Worm (Caenorhabditis elegans) whole organism, L3 larva: ENCODE measurements around the gene mab-9.
A peak's percentile ranks its signal among the peaks of the same experiment; 100 is the strongest.
"Not testable (repeated sequence)": the region's sequence is repeated elsewhere in the genome, so short reads cannot be mapped to it uniquely, and the experiment has no call there.

Source experiments
- R02D3.7 ChIP-seq: fragments of 150-350 bp; optimal IDR thresholded peaks from 2 replicates; lab custom pipeline; 2014; ENCODE audit warnings: missing biosample characterization, missing genetic modification characterization
- ZK546.5 ChIP-seq: sonication (generic microtip); optimal IDR thresholded peaks from 2 replicates; lab custom pipeline; 2017; ENCODE audit warnings: missing biosample characterization, missing genetic modification characterization
- ceh-16 ChIP-seq: sonication (generic microtip); optimal IDR thresholded peaks from 2 replicates; lab custom pipeline; 2017; ENCODE audit warnings: missing biosample characterization, missing genetic modification characterization
- ceh-28 ChIP-seq: fragments of 150-350 bp; optimal IDR thresholded peaks from 2 replicates; lab custom pipeline; 2014; ENCODE audit warnings: missing biosample characterization, missing genetic modification reagents, missing genetic modification characterization
- ceh-82 ChIP-seq: fragments of 150-350 bp; optimal IDR thresholded peaks from 2 replicates; lab custom pipeline; 2014; ENCODE audit warnings: missing biosample characterization, missing genetic modification characterization
- ceh-9 ChIP-seq: sonication (generic microtip); optimal IDR thresholded peaks from 2 replicates; lab custom pipeline; 2018; ENCODE audit warnings: missing biosample characterization, missing genetic modification characterization
- daf-12 ChIP-seq: fragments of 150-350 bp; optimal IDR thresholded peaks from 2 replicates; lab custom pipeline; 2014; ENCODE audit warnings: missing biosample characterization, missing genetic modification reagents, missing genetic modification characterization
- egl-27 ChIP-seq: sonication (generic microtip); optimal IDR thresholded peaks from 4 replicates; lab custom pipeline; 2017; ENCODE audit warnings: missing biosample characterization, missing genetic modification reagents, missing genetic modification characterization
- egl-5 ChIP-seq: fragments of 150-350 bp; optimal IDR thresholded peaks from 2 replicates; lab custom pipeline; 2017; ENCODE audit warnings: missing biosample characterization, missing genetic modification reagents, missing genetic modification characterization, inconsistent platforms
- elt-1 ChIP-seq: fragments of 150-350 bp; optimal IDR thresholded peaks from 2 replicates; lab custom pipeline; 2014; ENCODE audit warnings: missing biosample characterization, missing genetic modification characterization
- elt-2 ChIP-seq: sonication (generic microtip); optimal IDR thresholded peaks from 2 replicates; lab custom pipeline; 2016; ENCODE audit warnings: missing genetic modification reagents, mild to moderate bottlenecking, missing genetic modification characterization, missing compliant biosample characterization
- elt-3 ChIP-seq, 3 experiments: fragments of 150-350 bp in 1 of 3; sonication (generic microtip) in 2 of 3; optimal IDR thresholded peaks; 2 replicates in 2 of 3; 4 replicates in 1 of 3; lab custom pipeline; 2014 to 2017; ENCODE audit warnings: missing biosample characterization in 3 of 3, missing genetic modification characterization in 3 of 3
- eor-1 ChIP-seq, 2 experiments: fragments of 150-350 bp; optimal IDR thresholded peaks; 2 replicates each; lab custom pipeline; 2014 to 2018; ENCODE audit warnings: missing biosample characterization in 2 of 2, missing genetic modification characterization in 2 of 2
- fkh-10 ChIP-seq: sonication (generic microtip); optimal IDR thresholded peaks from 2 replicates; lab custom pipeline; 2017; ENCODE audit warnings: missing biosample characterization, missing genetic modification reagents, missing genetic modification characterization
- fos-1 ChIP-seq: fragments of 150-350 bp; optimal IDR thresholded peaks from 2 replicates; lab custom pipeline; 2014; ENCODE audit warnings: missing biosample characterization, missing genetic modification characterization
- hmg-11 ChIP-seq: sonication (generic microtip); optimal IDR thresholded peaks from 2 replicates; lab custom pipeline; 2016; ENCODE audit warnings: missing genetic modification characterization, missing compliant biosample characterization
- jun-1 ChIP-seq: fragments of 150-350 bp; optimal IDR thresholded peaks from 2 replicates; lab custom pipeline; 2014; ENCODE audit warnings: missing biosample characterization, missing genetic modification reagents, missing genetic modification characterization
- lin-15B ChIP-seq: fragments of 150-350 bp; optimal IDR thresholded peaks from 2 replicates; lab custom pipeline; 2014; ENCODE audit warnings: missing biosample characterization, missing genetic modification characterization
- lsy-12 ChIP-seq: sonication (generic microtip); optimal IDR thresholded peaks from 2 replicates; lab custom pipeline; 2016; ENCODE audit warnings: mild to moderate bottlenecking, missing genetic modification characterization, missing compliant biosample characterization
- mdl-1 ChIP-seq: fragments of 150-350 bp; optimal IDR thresholded peaks from 2 replicates; lab custom pipeline; 2014; ENCODE audit warnings: missing biosample characterization, missing genetic modification characterization
- mml-1 ChIP-seq: fragments of 150-350 bp; sonication (generic microtip); optimal IDR thresholded peaks from 3 replicates; lab custom pipeline; 2014; ENCODE audit warnings: missing biosample characterization, missing genetic modification characterization
- nfya-1 ChIP-seq: sonication (generic microtip); optimal IDR thresholded peaks from 2 replicates; lab custom pipeline; 2017; ENCODE audit warnings: missing genetic modification characterization, mild to moderate bottlenecking, missing compliant biosample characterization, antibody characterized with exemption, moderate library complexity; ENCODE audit not compliant: insufficient read depth
- nhr-11 ChIP-seq: fragments of 150-350 bp; optimal IDR thresholded peaks from 2 replicates; lab custom pipeline; 2014; ENCODE audit warnings: missing biosample characterization, missing genetic modification characterization
- nhr-12 ChIP-seq: fragments of 150-350 bp; optimal IDR thresholded peaks from 2 replicates; lab custom pipeline; 2014; ENCODE audit warnings: missing biosample characterization, missing genetic modification characterization
- nhr-23 ChIP-seq: fragments of 150-350 bp; optimal IDR thresholded peaks from 2 replicates; lab custom pipeline; 2014; ENCODE audit warnings: missing biosample characterization, missing genetic modification reagents, missing genetic modification characterization
- nhr-237 ChIP-seq: fragments of 150-350 bp; optimal IDR thresholded peaks from 2 replicates; lab custom pipeline; 2014; ENCODE audit warnings: missing biosample characterization, missing genetic modification characterization
- nhr-25 ChIP-seq: sonication (generic microtip); optimal IDR thresholded peaks from 2 replicates; lab custom pipeline; 2017; ENCODE audit warnings: missing biosample characterization, missing genetic modification characterization
- nhr-67 ChIP-seq: fragments of 150-350 bp; optimal IDR thresholded peaks from 2 replicates; lab custom pipeline; 2014; ENCODE audit warnings: missing biosample characterization, missing genetic modification characterization
- nhr-76 ChIP-seq: fragments of 150-350 bp; sonication (generic microtip); optimal IDR thresholded peaks from 5 replicates; lab custom pipeline; 2014; ENCODE audit warnings: missing biosample characterization, missing genetic modification characterization
- nhr-77 ChIP-seq: fragments of 150-350 bp; optimal IDR thresholded peaks from 2 replicates; lab custom pipeline; 2014; ENCODE audit warnings: missing biosample characterization, missing genetic modification characterization
- pha-4 ChIP-seq: fragments of 150-350 bp; optimal IDR thresholded peaks from 2 replicates; lab custom pipeline; 2014; ENCODE audit warnings: missing biosample characterization, missing genetic modification reagents, missing genetic modification characterization
- pqm-1 ChIP-seq: fragments of 150-350 bp; optimal IDR thresholded peaks from 2 replicates; lab custom pipeline; 2017; ENCODE audit warnings: missing biosample characterization, missing genetic modification characterization, inconsistent platforms
- sea-2 ChIP-seq: fragments of 150-350 bp; sonication (generic microtip); optimal IDR thresholded peaks from 4 replicates; lab custom pipeline; 2014; ENCODE audit warnings: missing biosample characterization, missing genetic modification reagents, missing genetic modification characterization
- tbx-2 ChIP-seq: sonication (generic microtip); optimal IDR thresholded peaks from 2 replicates; lab custom pipeline; 2016; ENCODE audit warnings: mild to moderate bottlenecking, missing genetic modification characterization, missing compliant biosample characterization
- unc-39 ChIP-seq: sonication (generic microtip); optimal IDR thresholded peaks from 4 replicates; lab custom pipeline; 2017; ENCODE audit warnings: missing biosample characterization, missing genetic modification characterization
- unc-62 ChIP-seq: fragments of 150-350 bp; sonication (generic microtip); optimal IDR thresholded peaks from 4 replicates; lab custom pipeline; 2014; ENCODE audit warnings: missing biosample characterization, missing genetic modification reagents, missing genetic modification characterization
- ztf-11 ChIP-seq: fragments of 150-350 bp; optimal IDR thresholded peaks from 2 replicates; lab custom pipeline; 2014; ENCODE audit warnings: missing biosample characterization, missing genetic modification characterization

mab-9 gene

DNA sequence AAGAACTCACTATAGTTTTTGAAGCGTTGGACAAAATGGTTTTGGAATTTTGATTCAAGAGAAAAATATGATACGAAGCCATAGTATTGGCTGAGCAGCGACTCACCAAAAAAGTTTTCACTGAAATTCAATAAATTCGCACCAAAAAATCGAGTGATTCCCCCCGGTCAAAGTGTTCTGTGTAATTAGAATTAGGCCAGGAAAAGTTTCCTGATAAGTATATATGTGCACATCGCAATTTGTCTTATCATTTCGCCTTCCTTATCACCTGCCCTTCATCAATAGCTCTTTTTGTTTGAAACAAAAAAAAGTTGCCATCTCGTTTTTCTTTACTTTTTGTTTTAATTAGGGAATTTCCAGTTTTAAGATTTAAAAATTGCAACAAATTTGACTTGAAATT lies 5.9 kb downstream of the mab-9 start:
- TF ChIP-seq ceh-9 (tag; lab: Kevin White, UChicago) (no peak), daf-12 (no peak), ZK546.5 (tag; lab: Kevin White, UChicago) (no peak), nhr-77 (tag; lab: Kevin White, UChicago) (no peak), pha-4 (tag; lab: Kevin White, UChicago) (peak; percentile 7), unc-62 (GFP tag; lab: Kevin White, UChicago) (no peak), hmg-11 (tag; lab: Kevin White, UChicago) (no peak), fkh-10 (no peak), pqm-1 (tag; lab: Kevin White, UChicago) (peak; percentile 82), ceh-28 (tag; lab: Kevin White, UChicago) (no peak), ceh-16 (no peak), jun-1 (tag; lab: Kevin White, UChicago) (no peak), nhr-11 (tag; lab: Kevin White, UChicago) (no peak), unc-39 (tag; lab: Kevin White, UChicago) (no peak), elt-2 (tag; lab: Kevin White, UChicago) (peak; percentile 83), eor-1 (tag; optimal IDR thresholded peaks at IDR 0.05; lab: Kevin White, UChicago) (no peak)
- TF ChIP-seq, all 47 proteins: peak for 3

ce11 chrII:522302-522701 lies 6.5 kb downstream of the mab-9 start, which contains the start of gene slc-36.2:
TSS of gene slc-36.2 (plus strand) at chrII:522602.
- TF ChIP-seq egl-27 (tag; lab: Kevin White, UChicago) (no peak), nhr-25 (tag; lab: Kevin White, UChicago) (no peak), fos-1 (no peak), nhr-76 (tag; lab: Kevin White, UChicago) (no peak), sea-2 (no peak), ztf-11 (tag; lab: Kevin White, UChicago) (no peak), mdl-1 (tag; lab: Kevin White, UChicago) (no peak), fkh-10 (no peak), nhr-67 (tag; lab: Kevin White, UChicago) (no peak), nhr-237 (tag; lab: Kevin White, UChicago) (no peak)
- TF ChIP-seq, all 47 proteins: peak for 0

- TF ChIP-seq ZK546.5 (tag; lab: Kevin White, UChicago) = no peak
- no peak for TF ChIP-seq R02D3.7 (tag; lab: Kevin White, UChicago)
- no peak for TF ChIP-seq mml-1 (tag; lab: Kevin White, UChicago)
- no peak for TF ChIP-seq unc-62 (GFP tag; lab: Kevin White, UChicago)
- TF ChIP-seq elt-2 (tag; lab: Kevin White, UChicago) = no peak
- TF ChIP-seq nhr-67 (tag; lab: Kevin White, UChicago) = no peak
- TF ChIP-seq unc-39 (tag; lab: Kevin White, UChicago) = no peak
- TF ChIP-seq tbx-2 (tag; lab: Kevin White, UChicago) = no peak
Observed at ce11 chrII:526375-526774, 10.6 kb downstream of the mab-9 start, which contains the start of gene lgc-34. TSS of gene lgc-34 (plus strand) at chrII:526574.

DNA sequence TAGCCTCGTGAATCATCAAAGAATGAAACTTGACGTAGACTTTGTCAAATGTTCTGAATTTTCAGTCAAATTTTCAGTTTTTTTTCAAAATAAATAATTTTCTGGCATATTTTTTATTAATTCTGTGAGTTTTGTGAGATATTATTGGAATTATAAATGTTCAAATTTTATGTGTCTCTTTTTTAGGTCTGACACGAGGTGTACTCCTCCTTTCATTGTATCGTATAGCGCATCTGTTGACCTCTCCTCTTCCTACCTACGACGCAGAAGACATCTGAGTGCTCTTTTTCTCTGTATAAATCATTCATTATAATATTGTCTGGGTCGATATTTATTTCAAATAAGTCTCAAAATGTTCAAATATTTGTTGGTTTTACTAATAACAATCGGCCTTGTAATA lies 19.4 kb downstream of the mab-9 start, which contains the start of gene T27A1.3:
T27A1.3 (plus strand) TSS at position 301 of the 400 bp plus-strand sequence.
- not testable (repeated sequence) for TF ChIP-seq R02D3.7, ceh-82, nhr-77 (tag; lab: Kevin White, UChicago)

DNA sequence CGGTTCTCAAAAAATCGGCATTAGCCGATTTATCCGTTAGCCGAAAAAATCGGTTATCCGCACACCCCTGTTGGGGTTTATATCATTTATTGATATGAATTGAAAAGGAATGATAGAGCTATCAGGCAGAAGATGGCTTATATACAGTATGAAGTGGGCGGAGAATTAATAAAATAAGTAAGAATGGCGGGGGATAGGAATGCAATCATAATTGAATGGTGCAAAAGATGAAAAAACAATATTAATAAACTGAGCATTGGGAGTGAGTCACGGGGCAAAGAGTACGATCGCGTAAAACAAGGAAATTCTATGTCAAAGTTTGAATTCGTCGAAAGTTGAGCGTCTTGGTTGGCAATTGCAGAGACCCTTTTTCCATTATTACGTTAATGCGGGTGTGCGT lies 21.0 kb downstream of the mab-9 start, which contains the start of gene T27A1.2:
T27A1.2 (minus strand) TSS at position 101 of the 400 bp plus-strand sequence.
- TF ChIP-seq sea-2 = no peak
- no peak for TF ChIP-seq lsy-12 (tag; lab: Kevin White, UChicago)
- no peak for TF ChIP-seq nhr-25 (tag; lab: Kevin White, UChicago)
- no peak for TF ChIP-seq elt-1 (tag; lab: Kevin White, UChicago)
- TF ChIP-seq egl-5 (tag; lab: Kevin White, UChicago) = no peak
- no peak for TF ChIP-seq nhr-67 (tag; lab: Kevin White, UChicago)
- TF ChIP-seq unc-39 (tag; lab: Kevin White, UChicago) = no peak
- no peak for TF ChIP-seq lin-15B (tag; lab: Kevin White, UChicago)
- no peak for TF ChIP-seq jun-1 (tag; lab: Kevin White, UChicago)
- TF ChIP-seq hmg-11 (tag; lab: Kevin White, UChicago) = no peak
- no peak for TF ChIP-seq nhr-23 (tag; lab: Kevin White, UChicago)
- no peak for TF ChIP-seq elt-2 (tag; lab: Kevin White, UChicago)
- no peak for TF ChIP-seq elt-3 (tag; optimal IDR thresholded peaks at IDR 0.05; lab: Kevin White, UChicago)
- TF ChIP-seq nfya-1 = no peak
- TF ChIP-seq nhr-12 (tag; lab: Kevin White, UChicago) = no peak
- no peak for TF ChIP-seq ceh-16
